Fruit fly (Drosophila melanogaster): ENCODE measurements around the gene kon.
A peak's percentile ranks its signal among the peaks of the same experiment; 100 is the strongest.

The kon gene

DNA sequence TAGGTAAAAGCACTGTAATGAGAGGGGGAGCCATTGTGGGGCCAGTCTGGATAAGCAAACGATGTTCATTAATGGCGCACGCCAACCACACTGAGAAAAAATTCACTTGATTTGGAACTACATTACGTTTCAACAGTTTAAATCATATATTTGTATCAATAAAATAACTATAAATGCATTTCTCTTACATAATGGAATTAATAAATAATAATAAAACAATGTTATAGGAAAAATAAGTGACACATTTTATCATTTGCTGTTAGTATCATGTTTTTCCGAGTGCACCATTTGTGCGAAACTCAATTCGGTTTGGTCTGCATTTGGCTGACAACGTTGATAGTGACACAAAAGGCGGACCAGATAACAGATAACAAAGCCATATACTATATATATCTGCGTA, 45.0 kb upstream of the kon start (continued):
- peak; percentile 65 for TF ChIP-seq Ets65A (GFP tag)
- peak; percentile 5 for TF ChIP-seq scrt (GFP tag; optimal IDR thresholded peaks at IDR 0.05)
- TF ChIP-seq sens (GFP tag) = peak; percentile 68
- TF ChIP-seq dysf (GFP tag; IDR thresholded peaks at IDR 0.05) = peak; percentile 57; the same call in 2 of the 3 replicates
- peak; percentile 19; the same call in 1 of the 2 replicates for TF ChIP-seq CG31224 (GFP tag; IDR thresholded peaks at IDR 0.05)
- TF ChIP-seq CG2712 (tag; optimal IDR thresholded peaks at IDR 0.05) = peak; percentile 25
- peak; percentile 20 for TF ChIP-seq CG17359 (tag; optimal IDR thresholded peaks at IDR 0.05)
- peak in 1 of 2 experiments; percentile 67 for TF ChIP-seq Hr51 (GFP tag; optimal IDR thresholded peaks at IDR 0.05)
- TF ChIP-seq HLH3B (GFP tag; IDR thresholded peaks at IDR 0.05) = peak; percentile 47
- 0 out of 2 replicates have a peak, but pooled peaks have one; percentile 4 for TF ChIP-seq CG3847 (GFP tag; IDR thresholded peaks at IDR 0.05)
- TF ChIP-seq CG10147 (GFP tag; optimal IDR thresholded peaks at IDR 0.05) = peak; percentile 21
- peak; percentile 15 for TF ChIP-seq odd (GFP tag; optimal IDR thresholded peaks at IDR 0.05)
- peak; percentile 48 for TF ChIP-seq HHEX (GFP tag; optimal IDR thresholded peaks at IDR 0.05)

DNA sequence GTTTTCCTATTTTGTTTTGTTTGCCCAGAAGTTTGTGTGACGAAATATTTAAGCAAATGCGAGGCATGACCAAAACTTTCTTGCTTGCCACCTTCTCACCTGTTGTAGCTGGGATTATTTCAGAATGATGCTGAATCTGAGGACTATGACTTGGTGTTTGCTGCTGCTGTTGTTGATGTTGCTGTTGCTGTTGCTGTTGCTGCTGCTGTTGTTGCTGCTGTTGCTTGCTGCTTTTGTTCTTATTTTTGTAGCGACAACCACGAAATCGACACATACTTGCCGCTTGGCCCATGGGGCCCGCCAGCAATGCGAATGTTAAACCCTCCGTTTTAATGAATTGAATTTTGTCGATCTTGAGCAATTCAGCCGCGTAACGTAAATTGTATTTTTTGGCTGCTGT, 42.6 kb upstream of the kon start:
- TF ChIP-seq ham (GFP tag; IDR thresholded peaks at IDR 0.05) (no peak), dmrt11E (tag; optimal IDR thresholded peaks at IDR 0.05) (no peak), Ets65A (GFP tag) (no peak), CG2875 (GFP tag; optimal IDR thresholded peaks at IDR 0.05) (no peak), unpg (GFP tag; optimal IDR thresholded peaks at IDR 0.05) (no peak), CrebB (tag; optimal IDR thresholded peaks at IDR 0.05) (no peak), CG3995 (GFP tag; optimal IDR thresholded peaks at IDR 0.05) (no peak), nau (GFP tag; optimal IDR thresholded peaks at IDR 0.05) (no peak), sob (GFP tag; IDR thresholded peaks at IDR 0.05) (no peak), Vsx1 (GFP tag; optimal IDR thresholded peaks at IDR 0.05) (no peak), kah (GFP tag; optimal IDR thresholded peaks at IDR 0.05) (no peak), p53 (GFP tag; optimal IDR thresholded peaks at IDR 0.05) (no peak), CG1529 (GFP tag; optimal IDR thresholded peaks at IDR 0.05) (no peak), CG32767 (GFP tag; IDR thresholded peaks at IDR 0.05) (no peak), CG17359 (tag; optimal IDR thresholded peaks at IDR 0.05) (no peak)

DNA sequence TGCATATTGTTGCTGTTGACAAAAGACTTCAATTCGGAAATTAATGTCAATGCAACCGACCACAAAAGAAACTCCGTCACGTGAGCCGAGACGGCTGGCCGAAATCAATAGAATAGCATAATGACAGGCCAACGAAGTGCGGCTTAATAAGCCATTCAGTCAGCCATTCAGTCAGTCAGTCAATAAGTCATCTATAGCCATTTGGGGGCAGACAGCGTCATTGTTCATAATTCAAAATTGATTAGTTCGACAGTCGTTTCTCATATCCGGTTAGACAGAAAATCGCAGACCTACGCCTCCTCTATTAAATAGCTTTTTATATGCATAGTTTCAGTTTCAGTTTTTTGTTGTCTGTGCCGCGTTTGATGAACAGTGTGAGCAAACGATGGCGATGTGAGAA, 22.2 kb upstream of the kon start:
- TF ChIP-seq Abd-B (GFP tag; optimal IDR thresholded peaks at IDR 0.05) (no peak), CG8281 (tag; optimal IDR thresholded peaks at IDR 0.05) (peak; percentile 91), ara (GFP tag; IDR thresholded peaks at IDR 0.05) (no peak), chinmo (GFP tag; IDR thresholded peaks at IDR 0.05; ENCODE audit: partially characterized antibody) (peak; percentile 74; the same call in 1 of the 4 replicates), lmd (GFP tag; IDR thresholded peaks at IDR 0.05) (no peak), CG16813 (GFP tag; IDR thresholded peaks at IDR 0.05; ENCODE audit: partially characterized antibody) (no peak), Xrp1 (GFP tag; IDR thresholded peaks at IDR 0.05) (no peak), CG10267 (tag; optimal IDR thresholded peaks at IDR 0.05) (no peak), cwo (GFP tag; optimal IDR thresholded peaks at IDR 0.05) (peak; percentile 25)

DNA sequence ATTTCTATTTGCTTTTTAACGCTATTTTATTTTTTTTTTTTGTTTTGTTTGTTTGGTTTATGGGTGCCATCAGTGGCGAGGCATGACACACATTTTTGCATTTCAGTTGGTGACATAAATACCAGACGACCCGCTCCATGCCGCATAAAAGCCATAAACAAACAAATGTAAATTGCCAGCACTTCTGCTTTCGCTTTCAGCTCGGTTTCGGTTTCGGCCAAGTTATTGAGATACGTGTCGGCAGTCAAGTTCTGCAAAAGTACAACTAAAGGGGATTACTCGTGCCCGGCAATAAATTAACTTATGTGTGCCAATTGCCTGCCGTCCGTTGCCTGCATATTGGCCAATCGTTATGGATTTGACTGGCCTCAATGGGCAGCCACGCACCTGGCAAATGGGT, 21.1 kb upstream of the kon start:
- peak; percentile 22; the same call in 1 of the 2 replicates for TF ChIP-seq vvl (GFP tag; IDR thresholded peaks at IDR 0.05)
- TF ChIP-seq nerfin-2 (GFP tag; IDR thresholded peaks at IDR 0.05; ENCODE audit: partially characterized antibody) = no peak
- TF ChIP-seq Blimp-1 (GFP tag; optimal IDR thresholded peaks at IDR 0.05) = peak; percentile 70
- peak; percentile 19 for TF ChIP-seq sd (tag; optimal IDR thresholded peaks at IDR 0.05)
- no peak for TF ChIP-seq zf30C (GFP tag; optimal IDR thresholded peaks at IDR 0.05)
